Worm (Caenorhabditis elegans) whole organism, early embryonic: ENCODE results near the gene K09E9.1.

Experiments used
- B0310.2 ChIP-seq: sonication (generic microtip); optimal IDR thresholded peaks from 2 replicates; lab custom pipeline; 2016; ENCODE audit warnings: mild to moderate bottlenecking, missing genetic modification characterization, missing compliant biosample characterization
- F13C5.2 ChIP-seq: sonication (generic microtip); optimal IDR thresholded peaks from 2 replicates; lab custom pipeline; 2017; ENCODE audit warnings: mild to moderate bottlenecking, missing genetic modification characterization, inconsistent platforms, missing compliant biosample characterization
- aly-1 ChIP-seq: sonication (generic microtip); optimal IDR thresholded peaks from 2 replicates; lab custom pipeline; 2016; ENCODE audit warnings: missing genetic modification characterization, missing compliant biosample characterization
- ama-1 ChIP-seq: fragments of 150-350 bp; optimal IDR thresholded peaks from 2 replicates; lab custom pipeline; 2014
- ceh-13 ChIP-seq: fragments of 200-800 bp; sonication (Bioruptor generic); optimal IDR thresholded peaks from 2 replicates; lab custom pipeline; 2018; ENCODE audit warnings: mild to moderate bottlenecking, missing genetic modification characterization, missing compliant biosample characterization
- ceh-36 ChIP-seq: sonication (generic microtip); optimal IDR thresholded peaks from 2 replicates; lab custom pipeline; 2016; ENCODE audit warnings: missing genetic modification characterization, inconsistent platforms, missing compliant biosample characterization
- ets-7 ChIP-seq: sonication (generic microtip); optimal IDR thresholded peaks from 2 replicates; lab custom pipeline; 2016; ENCODE audit warnings: missing genotype, missing genetic modification characterization, missing compliant biosample characterization
- flt-1 ChIP-seq: fragments of 200-800 bp; sonication (Bioruptor generic); IDR thresholded peaks from 2 replicates; pipeline ENCODE4 v1.3.6; 2022; ENCODE audit warnings: missing genetic modification characterization, missing compliant biosample characterization
- hmbx-1 ChIP-seq: sonication (generic microtip); optimal IDR thresholded peaks from 2 replicates; lab custom pipeline; 2016; ENCODE audit warnings: mild to moderate bottlenecking, missing genetic modification characterization, missing compliant biosample characterization
- hmg-4 ChIP-seq: fragments of 200-800 bp; sonication (Bioruptor generic); optimal IDR thresholded peaks from 2 replicates; lab custom pipeline; 2018; ENCODE audit warnings: mild to moderate bottlenecking, missing genetic modification characterization, missing compliant biosample characterization
- hnd-1 ChIP-seq: sonication (generic microtip); optimal IDR thresholded peaks from 2 replicates; lab custom pipeline; 2016; ENCODE audit warnings: missing genetic modification characterization, missing compliant biosample characterization
- pes-1 ChIP-seq: fragments of 200-800 bp; sonication (Bioruptor generic); IDR thresholded peaks from 2 replicates; pipeline ENCODE4 v1.3.6; 2022; ENCODE audit warnings: missing genetic modification reagents, missing genetic modification characterization, missing compliant biosample characterization
- scrt-1 ChIP-seq: fragments of 200-800 bp; sonication (Bioruptor generic); IDR thresholded peaks from 2 replicates; pipeline ENCODE4 v1.3.6; 2022; ENCODE audit warnings: missing genetic modification characterization, missing compliant biosample characterization
- sea-1 ChIP-seq: fragments of 200-800 bp; sonication (Bioruptor generic); conservative IDR thresholded peaks from 2 replicates; pipeline ENCODE4 v1.3.6; 2022; ENCODE audit warnings: missing genetic modification characterization, missing compliant biosample characterization
- tbx-11 ChIP-seq: fragments of 200-800 bp; sonication (Bioruptor generic); IDR thresholded peaks from 2 replicates; pipeline ENCODE4 v1.3.6; 2022; ENCODE audit warnings: missing genetic modification characterization, missing compliant biosample characterization
- tbx-37 ChIP-seq: fragments of 200-800 bp; sonication (Bioruptor generic); conservative IDR thresholded peaks from 2 replicates; pipeline ENCODE4 v1.3.6; 2022; ENCODE audit warnings: missing genetic modification reagents, missing genetic modification characterization, missing compliant biosample characterization
- tra-4 ChIP-seq: sonication (generic microtip); optimal IDR thresholded peaks from 2 replicates; lab custom pipeline; 2017; ENCODE audit warnings: missing genetic modification characterization, missing compliant biosample characterization

The K09E9.1 gene

DNA sequence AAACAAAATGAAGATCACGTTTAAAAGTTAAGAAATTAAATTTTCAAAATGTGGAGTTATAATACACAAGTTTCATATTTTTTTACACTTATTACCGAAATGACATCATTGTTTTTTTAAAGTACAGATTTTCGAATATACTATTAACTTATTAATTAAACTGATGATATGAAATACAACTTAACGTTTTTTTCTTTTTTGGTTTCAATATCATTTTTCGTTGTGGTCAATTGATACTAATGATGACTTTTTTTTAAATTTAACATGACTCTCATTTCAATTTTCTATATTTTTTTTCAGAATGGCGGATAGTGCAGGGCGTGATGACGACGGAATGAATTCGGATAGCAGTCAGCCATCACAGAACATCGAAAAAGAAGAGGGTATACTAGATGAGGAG lies 29.2 kb upstream of the K09E9.1 start, which contains the start of gene usp-33:
Gene usp-33 (plus strand): TSS at position 301 of the 400 bp plus-strand sequence.
- TF ChIP-seq hnd-1 (tag; lab: Kevin White, UChicago): no peak
- no peak for TF ChIP-seq tbx-11 (GFP tag; lab: Robert Waterston, UW)
- no peak for TF ChIP-seq ceh-36 (tag; lab: Kevin White, UChicago)
- TF ChIP-seq ets-7 (tag; lab: Kevin White, UChicago): no peak
- TF ChIP-seq ceh-13 (GFP tag; lab: Kevin White, UChicago): no peak
- no peak for TF ChIP-seq pes-1
- no peak for TF ChIP-seq flt-1 (GFP tag; lab: Robert Waterston, UW)
- TF ChIP-seq tbx-37: no peak
- TF ChIP-seq sea-1: no peak
- TF ChIP-seq hmbx-1 (tag; lab: Kevin White, UChicago): no peak
- no peak for TF ChIP-seq aly-1
- TF ChIP-seq F13C5.2 (tag; lab: Kevin White, UChicago): no peak
- no peak for TF ChIP-seq tra-4 (tag; lab: Kevin White, UChicago)
- TF ChIP-seq ama-1 (lab: Kevin White, UChicago): no peak
- TF ChIP-seq B0310.2: no peak

ce11 chrX:15593366-15593765 lies 26.9 kb upstream of the K09E9.1 start:
- TF ChIP-seq ceh-13 (GFP tag; lab: Kevin White, UChicago) (no peak), ceh-36 (tag; lab: Kevin White, UChicago) (no peak), aly-1 (no peak), tbx-37 (no peak), ets-7 (tag; lab: Kevin White, UChicago) (no peak), scrt-1 (GFP tag; lab: Robert Waterston, UW) (no peak), pes-1 (no peak), B0310.2 (no peak), sea-1 (no peak), tra-4 (tag; lab: Kevin White, UChicago) (no peak), tbx-11 (GFP tag; lab: Robert Waterston, UW) (no peak), ama-1 (lab: Kevin White, UChicago) (no peak), hmg-4 (GFP tag; lab: Kevin White, UChicago) (no peak), hnd-1 (tag; lab: Kevin White, UChicago) (no peak), hmbx-1 (tag; lab: Kevin White, UChicago) (no peak), flt-1 (GFP tag; lab: Robert Waterston, UW) (no peak), F13C5.2 (tag; lab: Kevin White, UChicago) (no peak)

DNA sequence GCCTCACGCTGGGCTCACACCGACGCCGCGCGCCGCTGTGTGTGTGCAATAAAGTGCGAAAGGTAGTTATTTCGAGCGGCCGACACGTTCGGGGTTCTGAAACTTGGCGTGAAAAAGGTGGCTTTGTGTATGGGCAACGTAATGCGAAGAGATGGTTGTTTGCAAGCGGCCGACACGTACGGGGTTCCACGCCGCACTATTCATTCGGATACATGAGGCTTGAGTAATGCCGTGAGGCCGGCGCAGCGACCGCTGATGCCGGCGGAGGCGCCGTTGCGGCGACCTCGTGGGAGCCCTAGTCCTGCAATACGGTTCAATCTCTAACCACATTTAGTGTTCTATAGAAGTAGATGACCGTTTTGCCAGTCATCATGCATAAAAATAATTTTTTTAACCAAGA lies 26.3 kb upstream of the K09E9.1 start:
- TF ChIP-seq pes-1 (no peak), ama-1 (lab: Kevin White, UChicago) (no peak), tra-4 (tag; lab: Kevin White, UChicago) (no peak), aly-1 (no peak)

ce11 chrX:15597077-15597476 lies 23.2 kb upstream of the K09E9.1 start, which contains the start of gene K09A9.8:
K09A9.8 (minus strand) TSS chrX:15597177.
- TF ChIP-seq aly-1 (no peak), ets-7 (tag; lab: Kevin White, UChicago) (no peak), ceh-13 (GFP tag; lab: Kevin White, UChicago) (no peak), tbx-37 (no peak), ceh-36 (tag; lab: Kevin White, UChicago) (no peak), F13C5.2 (tag; lab: Kevin White, UChicago) (no peak), ama-1 (lab: Kevin White, UChicago) (no peak), tra-4 (tag; lab: Kevin White, UChicago) (no peak), scrt-1 (GFP tag; lab: Robert Waterston, UW) (no peak), hmg-4 (GFP tag; lab: Kevin White, UChicago) (no peak), hmbx-1 (tag; lab: Kevin White, UChicago) (no peak), tbx-11 (GFP tag; lab: Robert Waterston, UW) (no peak), B0310.2 (no peak), pes-1 (no peak), flt-1 (GFP tag; lab: Robert Waterston, UW) (no peak)

ce11 chrX:15598661-15599384 lies 21.5 kb upstream of the K09E9.1 start:
- TF ChIP-seq aly-1 (no peak), flt-1 (GFP tag; lab: Robert Waterston, UW) (no peak), tbx-11 (GFP tag; lab: Robert Waterston, UW) (no peak), ama-1 (lab: Kevin White, UChicago) (no peak), pes-1 (no peak), hnd-1 (tag; lab: Kevin White, UChicago) (no peak), sea-1 (no peak), hmg-4 (GFP tag; lab: Kevin White, UChicago) (no peak), tbx-37 (no peak), B0310.2 (no peak), F13C5.2 (tag; lab: Kevin White, UChicago) (no peak), scrt-1 (GFP tag; lab: Robert Waterston, UW) (no peak), ets-7 (tag; lab: Kevin White, UChicago) (no peak), hmbx-1 (tag; lab: Kevin White, UChicago) (no peak), ceh-36 (tag; lab: Kevin White, UChicago) (no peak), tra-4 (tag; lab: Kevin White, UChicago) (no peak), ceh-13 (GFP tag; lab: Kevin White, UChicago) (no peak)

ce11 chrX:15599925-15600324 lies 20.4 kb upstream of the K09E9.1 start:
- TF ChIP-seq tbx-37: no peak
- no peak for TF ChIP-seq ets-7 (tag; lab: Kevin White, UChicago)
- no peak for TF ChIP-seq aly-1
- no peak for TF ChIP-seq pes-1
- TF ChIP-seq tra-4 (tag; lab: Kevin White, UChicago): no peak
- TF ChIP-seq ama-1 (lab: Kevin White, UChicago): no peak
- no peak for TF ChIP-seq ceh-36 (tag; lab: Kevin White, UChicago)
- no peak for TF ChIP-seq scrt-1 (GFP tag; lab: Robert Waterston, UW)
- no peak for TF ChIP-seq hmg-4 (GFP tag; lab: Kevin White, UChicago)
- TF ChIP-seq hmbx-1 (tag; lab: Kevin White, UChicago): no peak
- no peak for TF ChIP-seq sea-1
- no peak for TF ChIP-seq tbx-11 (GFP tag; lab: Robert Waterston, UW)
- no peak for TF ChIP-seq B0310.2
- TF ChIP-seq hnd-1 (tag; lab: Kevin White, UChicago): no peak
- TF ChIP-seq F13C5.2 (tag; lab: Kevin White, UChicago): no peak
- TF ChIP-seq ceh-13 (GFP tag; lab: Kevin White, UChicago): no peak
- TF ChIP-seq flt-1 (GFP tag; lab: Robert Waterston, UW): no peak
